Fruit fly (Drosophila melanogaster): ENCODE results near the gene CG33764.

Gene CG33764

dm6 chr3L:4269920-4270319, 2.6 kb upstream of the CG33764 start (continued):
- TF ChIP-seq ewg (GFP tag; optimal IDR thresholded peaks at IDR 0.05) (peak; percentile 46), esg (GFP tag; conservative IDR thresholded peaks at IDR 0.05) (peak; percentile 65), Hmr (GFP tag; optimal IDR thresholded peaks at IDR 0.05) (peak; percentile 65), sima (GFP tag; optimal IDR thresholded peaks at IDR 0.05) (no peak), zen2 (GFP tag; IDR thresholded peaks at IDR 0.05; ENCODE audit: partially characterized antibody) (no peak), eve (GFP tag; optimal IDR thresholded peaks at IDR 0.05) (no peak), dmrt11E (tag; optimal IDR thresholded peaks at IDR 0.05) (peak; percentile 68), CG31365 (tag; optimal IDR thresholded peaks at IDR 0.05) (no peak), fru (optimal IDR thresholded peaks at IDR 0.05) (no peak), tgo (GFP tag; IDR thresholded peaks at IDR 0.05) (peak; percentile 79), stwl (tag; optimal IDR thresholded peaks at IDR 0.05) (no peak), CG10959 (GFP tag; IDR thresholded peaks at IDR 0.05) (peak; percentile 34; the same call in 1 of the 2 replicates), CG12104 (GFP tag; optimal IDR thresholded peaks at IDR 0.05) (peak; percentile 29), CG7963 (GFP tag; IDR thresholded peaks at IDR 0.05; ENCODE audit: partially characterized antibody) (no peak), trh (GFP tag; optimal IDR thresholded peaks at IDR 0.05) (no peak), otp (GFP tag; IDR thresholded peaks at IDR 0.05) (no peak), D (optimal IDR thresholded peaks at IDR 0.05) (no peak), D (GFP tag; optimal IDR thresholded peaks at IDR 0.05) (peak; percentile 71), CG7928 (GFP tag; optimal IDR thresholded peaks at IDR 0.05) (peak; percentile 8), CG7987 (GFP tag; optimal IDR thresholded peaks at IDR 0.05) (no peak), fu2 (GFP tag; optimal IDR thresholded peaks at IDR 0.05) (no peak), E2f2 (GFP tag; IDR thresholded peaks at IDR 0.05) (peak; percentile 59), CG32532 (GFP tag; IDR thresholded peaks at IDR 0.05) (peak; percentile 43; the same call in 1 of the 2 replicates), CG11560 (tag; IDR thresholded peaks at IDR 0.05) (no peak; the same call in 2 of the 3 replicates), Xbp1 (GFP tag; optimal IDR thresholded peaks at IDR 0.05) (peak; percentile 54), CG15479 (GFP tag; optimal IDR thresholded peaks at IDR 0.05) (no peak), unpg (GFP tag; optimal IDR thresholded peaks at IDR 0.05) (peak; percentile 81), sc (optimal IDR thresholded peaks at IDR 0.05) (no peak), sc (GFP tag; optimal IDR thresholded peaks at IDR 0.05) (peak; percentile 44), CG15601 (tag; optimal IDR thresholded peaks at IDR 0.05) (peak; percentile 74), CG15011 (GFP tag; optimal IDR thresholded peaks at IDR 0.05) (peak; percentile 42), CG8944 (GFP tag; optimal IDR thresholded peaks at IDR 0.05) (no peak), Chrac-16 (GFP tag; optimal IDR thresholded peaks at IDR 0.05) (peak; percentile 48), tup (GFP tag; optimal IDR thresholded peaks at IDR 0.05) (no peak), CG10209 (GFP tag; optimal IDR thresholded peaks at IDR 0.05) (peak; percentile 66), Oli (tag; optimal IDR thresholded peaks at IDR 0.05) (peak; percentile 83), CG7556 (GFP tag; optimal IDR thresholded peaks at IDR 0.05) (peak; percentile 78), CG30020 (tag; optimal IDR thresholded peaks at IDR 0.05) (peak; percentile 29), CG2199 (GFP tag; IDR thresholded peaks at IDR 0.05) (0 out of 3 replicates have a peak, but pooled peaks have one; percentile 40), jigr1 (GFP tag; IDR thresholded peaks at IDR 0.05) (peak; percentile 43; the same call in 1 of the 3 replicates), CG8281 (tag; optimal IDR thresholded peaks at IDR 0.05) (peak; percentile 40), CG5180 (GFP tag; optimal IDR thresholded peaks at IDR 0.05) (peak; percentile 56), HLH54F (GFP tag; optimal IDR thresholded peaks at IDR 0.05) (no peak), CG6683 (GFP tag; optimal IDR thresholded peaks at IDR 0.05) (peak; percentile 47), CG10543 (GFP tag; optimal IDR thresholded peaks at IDR 0.05) (peak; percentile 24), CG10267 (tag; optimal IDR thresholded peaks at IDR 0.05) (peak; percentile 76), nerfin-1 (tag; optimal IDR thresholded peaks at IDR 0.05) (peak; percentile 69), CG15269 (tag; optimal IDR thresholded peaks at IDR 0.05) (peak; percentile 84), CG1647 (GFP tag; optimal IDR thresholded peaks at IDR 0.05) (no peak), Pdp1 (GFP tag; optimal IDR thresholded peaks at IDR 0.05) (peak in 1 of 2 experiments; percentile 14), HmgZ (tag; optimal IDR thresholded peaks at IDR 0.05) (peak; percentile 44)
